Fruit fly (Drosophila melanogaster) whole organism, pupa: ENCODE measurements around the gene Cpr72Eb.

ENCODE experiments used
- CG10348 ChIP-seq: fragments of 200-800 bp; sonication (Bioruptor generic); IDR thresholded peaks from 2 replicates; pipeline ENCODE4 v1.3.6; 2022; ENCODE audit warnings: missing biosample characterization, missing genetic modification characterization
- CG12605 ChIP-seq: fragments of 200-800 bp; sonication (Bioruptor generic); IDR thresholded peaks from 2 replicates; pipeline ENCODE4 v1.3.6; 2022; ENCODE audit warnings: missing biosample characterization, missing genetic modification characterization
- CG13204 ChIP-seq: fragments of 200-800 bp; sonication (Bioruptor generic); optimal IDR thresholded peaks from 2 replicates; lab custom pipeline; 2018; ENCODE audit warnings: missing biosample characterization, mild to moderate bottlenecking, missing genetic modification characterization, moderate library complexity
- CG17806 ChIP-seq: fragments of 200-800 bp; sonication (Bioruptor generic); optimal IDR thresholded peaks from 2 replicates; lab custom pipeline; 2018; ENCODE audit warnings: missing biosample characterization, mild to moderate bottlenecking, missing genetic modification characterization, moderate library complexity
- CG32121 ChIP-seq: fragments of 200-800 bp; sonication (Bioruptor generic); IDR thresholded peaks from 2 replicates; pipeline ENCODE4 v1.3.6; 2022; ENCODE audit warnings: missing biosample characterization, missing genetic modification characterization
- CG34367 ChIP-seq: fragments of 200-800 bp; sonication (Bioruptor generic); optimal IDR thresholded peaks from 2 replicates; lab custom pipeline; 2018; ENCODE audit warnings: missing biosample characterization, mild to moderate bottlenecking, missing genetic modification characterization
- D1 ChIP-seq: fragments of 200-800 bp; sonication (Bioruptor generic); optimal IDR thresholded peaks from 2 replicates; lab custom pipeline; 2018; ENCODE audit warnings: missing biosample characterization, mild to moderate bottlenecking, missing genetic modification characterization, moderate library complexity
- EcR ChIP-seq: fragments of 200-800 bp; sonication (Bioruptor generic); optimal IDR thresholded peaks from 3 replicates; lab custom pipeline; 2019; ENCODE audit warnings: missing biosample characterization, missing genetic modification characterization, mild to moderate bottlenecking, moderate library complexity, missing genetic modification reagents
- Pif1A ChIP-seq: fragments of 200-800 bp; sonication (Bioruptor generic); optimal IDR thresholded peaks from 3 replicates; lab custom pipeline; 2016; ENCODE audit warnings: missing biosample characterization, missing genetic modification characterization
- fd96Ca ChIP-seq: fragments of 200-800 bp; sonication (Bioruptor generic); IDR thresholded peaks from 3 replicates; pipeline ENCODE4 v1.3.6; 2022; ENCODE audit warnings: missing biosample characterization, missing genetic modification characterization
- gl ChIP-seq: fragments of 200-800 bp; sonication (Bioruptor generic); optimal IDR thresholded peaks from 2 replicates; lab custom pipeline; 2018; ENCODE audit warnings: missing biosample characterization, mild to moderate bottlenecking, missing genetic modification characterization
- rn ChIP-seq: fragments of 200-800 bp; sonication (Bioruptor generic); IDR thresholded peaks from 2 replicates; pipeline ENCODE4 v1.3.6; 2022; ENCODE audit warnings: missing biosample characterization, missing genetic modification characterization

- no peak for TF ChIP-seq CG12605 (GFP tag; lab: Robert Waterston, UW)
- TF ChIP-seq CG32121: no peak
- TF ChIP-seq CG34367 (tag; lab: Kevin White, UChicago): no peak
- TF ChIP-seq rn (GFP tag; lab: Robert Waterston, UW): no peak
- TF ChIP-seq gl (tag; lab: Kevin White, UChicago): no peak
- TF ChIP-seq D1 (tag; lab: Kevin White, UChicago): peak; percentile 18
- no peak for TF ChIP-seq Pif1A (GFP tag; lab: Kevin White, UChicago)
- TF ChIP-seq CG10348: no peak
- TF ChIP-seq CG17806 (tag; lab: Kevin White, UChicago): no peak
- TF ChIP-seq fd96Ca (GFP tag; lab: Robert Waterston, UW): no peak
- TF ChIP-seq CG13204: no peak
- TF ChIP-seq EcR (GFP tag; lab: Kevin White, UChicago): peak; percentile 90
Measured at dm6 chr3L:16409440-16410233, 44.9 kb downstream of the Cpr72Eb start.
